Worm (Caenorhabditis elegans): ENCODE results near the gene C31H1.1.
A peak's percentile ranks its signal among the peaks of the same experiment; 100 is the strongest.

The C31H1.1 gene

ce11 chrIV:5806348-5806747 lies 9.1 kb downstream of the C31H1.1 start:
- TF ChIP-seq lsy-2 (tag; optimal IDR thresholded peaks at IDR 0.05) (no peak), gmeb-1 (tag; optimal IDR thresholded peaks at IDR 0.05) (no peak), crh-2 (tag; optimal IDR thresholded peaks at IDR 0.05) (no peak), alr-1 (tag; optimal IDR thresholded peaks at IDR 0.05) (no peak), F13H6.1 (tag; optimal IDR thresholded peaks at IDR 0.05) (no peak)

- TF ChIP-seq mbf-1 (tag; optimal IDR thresholded peaks at IDR 0.05) (no peak), lsy-2 (tag; optimal IDR thresholded peaks at IDR 0.05) (peak in 1 of 2 experiments; percentile 57), unc-55 (GFP tag; optimal IDR thresholded peaks at IDR 0.05) (peak; percentile 18)
Measured at ce11 chrIV:5806909-5807308, 9.7 kb downstream of the C31H1.1 start, which contains the start of gene lntl-1. Gene lntl-1 (minus strand): TSS chrIV:5807093.

- no peak for TF ChIP-seq ama-1 (optimal IDR thresholded peaks at IDR 0.05)
- TF ChIP-seq nhr-25 (tag; optimal IDR thresholded peaks at IDR 0.05), result no peak
- TF ChIP-seq Y55F3AM.14 (GFP tag; optimal IDR thresholded peaks at IDR 0.05), result no peak
- TF ChIP-seq sem-4 (tag; optimal IDR thresholded peaks at IDR 0.05), result no peak
- no peak for TF ChIP-seq ztf-1 (GFP tag; conservative IDR thresholded peaks at IDR 0.05)
- no peak for TF ChIP-seq peb-1 (tag; optimal IDR thresholded peaks at IDR 0.05)
Measured at ce11 chrIV:5809733-5810132, 12.5 kb downstream of the C31H1.1 start.

ce11 chrIV:5811079-5811622 lies 13.9 kb downstream of the C31H1.1 start:
- TF ChIP-seq Y55F3AM.14 (GFP tag; optimal IDR thresholded peaks at IDR 0.05) (no peak), lin-39 (tag; optimal IDR thresholded peaks at IDR 0.05) (peak; percentile 36)

- TF ChIP-seq crh-2 (tag; optimal IDR thresholded peaks at IDR 0.05) (no peak), unc-39 (tag; optimal IDR thresholded peaks at IDR 0.05) (no peak), sem-4 (tag; optimal IDR thresholded peaks at IDR 0.05) (no peak), lin-13 (GFP tag; optimal IDR thresholded peaks at IDR 0.05) (no peak), nhr-77 (tag; optimal IDR thresholded peaks at IDR 0.05) (no peak), egl-27 (tag; optimal IDR thresholded peaks at IDR 0.05) (no peak), mdl-1 (tag; optimal IDR thresholded peaks at IDR 0.05) (no peak), aly-2 (tag; optimal IDR thresholded peaks at IDR 0.05) (no peak), ztf-11 (tag; optimal IDR thresholded peaks at IDR 0.05) (no peak), nhr-10 (tag; optimal IDR thresholded peaks at IDR 0.05) (no peak), ceh-82 (tag; optimal IDR thresholded peaks at IDR 0.05) (no peak), zag-1 (tag; optimal IDR thresholded peaks at IDR 0.05) (no peak), peb-1 (tag; optimal IDR thresholded peaks at IDR 0.05) (no peak), R02D3.7 (tag; optimal IDR thresholded peaks at IDR 0.05) (no peak), nhr-23 (tag; optimal IDR thresholded peaks at IDR 0.05) (no peak), dmd-4 (tag; optimal IDR thresholded peaks at IDR 0.05) (no peak), mab-5 (tag; optimal IDR thresholded peaks at IDR 0.05) (no peak)
Measured at ce11 chrIV:5814092-5814650, 16.9 kb downstream of the C31H1.1 start, which contains the start of gene oops-1. Gene oops-1 (minus strand): TSS chrIV:5814142.

- TF ChIP-seq elt-3 (tag; optimal IDR thresholded peaks at IDR 0.05), result no peak
- TF ChIP-seq nhr-6 (tag; optimal IDR thresholded peaks at IDR 0.05), result no peak
- no peak for TF ChIP-seq nhr-25 (tag; optimal IDR thresholded peaks at IDR 0.05)
- TF ChIP-seq nhr-237 (tag; optimal IDR thresholded peaks at IDR 0.05), result no peak
- no peak for TF ChIP-seq Y55F3AM.14 (GFP tag; optimal IDR thresholded peaks at IDR 0.05)
- no peak for TF ChIP-seq nhr-21 (tag; optimal IDR thresholded peaks at IDR 0.05)
- no peak for TF ChIP-seq egl-27 (tag; optimal IDR thresholded peaks at IDR 0.05)
- no peak for TF ChIP-seq unc-39 (tag; optimal IDR thresholded peaks at IDR 0.05)
- TF ChIP-seq zag-1 (tag; optimal IDR thresholded peaks at IDR 0.05), result no peak
- TF ChIP-seq skn-1 (tag; optimal IDR thresholded peaks at IDR 0.05), result no peak
- no peak for TF ChIP-seq alr-1 (tag; optimal IDR thresholded peaks at IDR 0.05)
- TF ChIP-seq sem-4 (tag; optimal IDR thresholded peaks at IDR 0.05), result no peak
Measured at ce11 chrIV:5816466-5816865, 19.2 kb downstream of the C31H1.1 start.
